Worm (Caenorhabditis elegans) whole organism, L3 larva: ENCODE data around the gene C39F7.1.
A peak's percentile ranks its signal among the peaks of the same experiment; 100 is the strongest.

Source experiments
- R02D3.7 ChIP-seq: fragments of 150-350 bp; optimal IDR thresholded peaks from 2 replicates; lab custom pipeline; 2014; ENCODE audit warnings: missing biosample characterization, missing genetic modification characterization
- ZK546.5 ChIP-seq: sonication (generic microtip); optimal IDR thresholded peaks from 2 replicates; lab custom pipeline; 2017; ENCODE audit warnings: missing biosample characterization, missing genetic modification characterization
- aly-2 ChIP-seq: fragments of 150-350 bp; optimal IDR thresholded peaks from 2 replicates; lab custom pipeline; 2014; ENCODE audit warnings: missing biosample characterization, missing genetic modification characterization
- ama-1 ChIP-seq: fragments of 150-350 bp; optimal IDR thresholded peaks from 2 replicates; lab custom pipeline; 2018
- egl-27 ChIP-seq: sonication (generic microtip); optimal IDR thresholded peaks from 4 replicates; lab custom pipeline; 2017; ENCODE audit warnings: missing biosample characterization, missing genetic modification reagents, missing genetic modification characterization
- elt-2 ChIP-seq: sonication (generic microtip); optimal IDR thresholded peaks from 2 replicates; lab custom pipeline; 2016; ENCODE audit warnings: missing genetic modification reagents, mild to moderate bottlenecking, missing genetic modification characterization, missing compliant biosample characterization
- elt-3 ChIP-seq, 3 experiments: fragments of 150-350 bp in 1 of 3; sonication (generic microtip) in 2 of 3; optimal IDR thresholded peaks; 2 replicates in 2 of 3; 4 replicates in 1 of 3; lab custom pipeline; 2014 to 2017; ENCODE audit warnings: missing biosample characterization in 3 of 3, missing genetic modification characterization in 3 of 3
- fkh-10 ChIP-seq: sonication (generic microtip); optimal IDR thresholded peaks from 2 replicates; lab custom pipeline; 2017; ENCODE audit warnings: missing biosample characterization, missing genetic modification reagents, missing genetic modification characterization
- nhr-28 ChIP-seq: fragments of 150-350 bp; optimal IDR thresholded peaks from 2 replicates; lab custom pipeline; 2014; ENCODE audit warnings: missing biosample characterization, missing genetic modification characterization
- pqm-1 ChIP-seq: fragments of 150-350 bp; optimal IDR thresholded peaks from 2 replicates; lab custom pipeline; 2017; ENCODE audit warnings: missing biosample characterization, missing genetic modification characterization, inconsistent platforms
- unc-39 ChIP-seq: sonication (generic microtip); optimal IDR thresholded peaks from 4 replicates; lab custom pipeline; 2017; ENCODE audit warnings: missing biosample characterization, missing genetic modification characterization
- zag-1 ChIP-seq: fragments of 150-350 bp; optimal IDR thresholded peaks from 2 replicates; lab custom pipeline; 2014; ENCODE audit warnings: missing biosample characterization, missing genetic modification characterization

DNA sequence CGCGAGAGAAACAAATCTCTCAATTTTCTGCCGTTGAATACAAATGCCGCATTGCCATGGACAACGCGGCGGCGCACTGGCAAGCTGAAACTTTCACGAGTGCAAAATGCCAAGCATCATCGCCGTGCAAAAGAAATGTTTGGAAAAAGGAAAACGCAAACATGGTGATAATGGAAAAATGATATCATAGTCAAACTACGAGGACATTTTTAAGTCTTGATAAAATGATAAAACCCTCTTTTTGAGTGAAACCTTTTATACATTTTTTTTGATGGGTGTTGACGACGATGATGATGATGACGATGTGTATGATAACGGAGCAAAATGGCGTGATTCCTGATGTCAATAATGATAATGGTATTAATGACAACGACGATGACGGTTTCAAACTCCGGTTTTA, 27.1 kb downstream of the C39F7.1 start:
- TF ChIP-seq fkh-10 (GFP tag; lab: Kevin White, UChicago), result no peak
- TF ChIP-seq ama-1 (lab: Kevin White, UChicago), result no peak
- no peak for TF ChIP-seq zag-1 (tag; lab: Kevin White, UChicago)
- no peak for TF ChIP-seq nhr-28
- no peak for TF ChIP-seq elt-3 (tag; optimal IDR thresholded peaks at IDR 0.05; lab: Kevin White, UChicago)
- TF ChIP-seq ZK546.5, result no peak
- peak; percentile 56 for TF ChIP-seq elt-2
- no peak for TF ChIP-seq aly-2 (tag; lab: Kevin White, UChicago)
- TF ChIP-seq R02D3.7 (tag; lab: Kevin White, UChicago), result no peak
- no peak for TF ChIP-seq egl-27 (tag; lab: Kevin White, UChicago)
- no peak for TF ChIP-seq pqm-1
- no peak for TF ChIP-seq unc-39 (tag; lab: Kevin White, UChicago)
